Fruit fly (Drosophila melanogaster) whole organism, embryonic: ENCODE measurements around the gene Iru.

ENCODE experiments used
- Awh ChIP-seq: fragments of 200-800 bp; sonication (Bioruptor generic); IDR thresholded peaks from 2 replicates; pipeline ENCODE4, ENCODE4 v1.3.6; 2022; ENCODE audit warnings: missing biosample characterization, missing genetic modification characterization
- B-H1 ChIP-seq: fragments of 200-800 bp; sonication (Bioruptor generic); IDR thresholded peaks from 3 replicates; pipeline ENCODE4 v1.3.6; 2022; ENCODE audit warnings: missing biosample characterization, missing genetic modification characterization
- BEAF-32 ChIP-seq: fragments of 200-800 bp; sonication (Bioruptor generic); optimal IDR thresholded peaks from 3 replicates; lab custom pipeline; 2017; ENCODE audit warnings: missing biosample characterization, missing genetic modification characterization, mild to moderate bottlenecking, moderate library complexity, missing genetic modification reagents
- Bgb ChIP-seq: fragments of 200-800 bp; sonication (Bioruptor generic); IDR thresholded peaks from 2 replicates; pipeline ENCODE4 v1.3.6; 2022; ENCODE audit warnings: missing biosample characterization, missing genetic modification characterization; ENCODE audit not compliant: partially characterized antibody
- BtbVII ChIP-seq: fragments of 200-800 bp; sonication (Bioruptor generic); optimal IDR thresholded peaks from 3 replicates; lab custom pipeline; 2017; ENCODE audit warnings: missing biosample characterization, mild to moderate bottlenecking, missing genetic modification characterization
- C15 ChIP-seq: fragments of 200-800 bp; sonication (Bioruptor generic); IDR thresholded peaks from 3 replicates; pipeline ENCODE4 v1.3.6; 2022; ENCODE audit warnings: missing biosample characterization, missing genetic modification characterization
- CG11695 ChIP-seq: fragments of 200-800 bp; sonication (Bioruptor generic); IDR thresholded peaks from 3 replicates; pipeline ENCODE4 v1.3.6; 2022; ENCODE audit warnings: missing biosample characterization, missing genetic modification characterization
- CG13296 ChIP-seq: fragments of 200-800 bp; sonication (Bioruptor generic); optimal IDR thresholded peaks from 3 replicates; lab custom pipeline; 2018; ENCODE audit warnings: missing biosample characterization, mild to moderate bottlenecking, missing genetic modification characterization
- CG13894 ChIP-seq: fragments of 200-800 bp; sonication (Bioruptor generic); optimal IDR thresholded peaks from 3 replicates; lab custom pipeline; 2018; ENCODE audit warnings: missing biosample characterization, mild to moderate bottlenecking, missing genetic modification characterization, moderate library complexity
- CG14014 ChIP-seq: fragments of 200-800 bp; sonication (Bioruptor generic); IDR thresholded peaks from 2 replicates; pipeline ENCODE4 v1.3.6; 2022; ENCODE audit warnings: missing biosample characterization, missing genetic modification characterization
- CG14710 ChIP-seq: fragments of 200-800 bp; sonication (Bioruptor generic); optimal IDR thresholded peaks from 3 replicates; lab custom pipeline; 2019; ENCODE audit warnings: missing biosample characterization, mild to moderate bottlenecking, missing genetic modification characterization, moderate library complexity
- CG17359 ChIP-seq: fragments of 200-800 bp; sonication (Bioruptor generic); optimal IDR thresholded peaks from 3 replicates; lab custom pipeline; 2018; ENCODE audit warnings: missing biosample characterization, mild to moderate bottlenecking, missing genetic modification characterization, moderate library complexity
- CG30020 ChIP-seq: fragments of 200-800 bp; optimal IDR thresholded peaks from 2 replicates; lab custom pipeline; 2019; ENCODE audit warnings: missing biosample characterization, mild to moderate bottlenecking, missing genetic modification characterization, moderate library complexity
- CG33213 ChIP-seq: fragments of 200-800 bp; sonication (Bioruptor generic); optimal IDR thresholded peaks from 3 replicates; lab custom pipeline; 2016; ENCODE audit warnings: missing biosample characterization, missing genetic modification characterization
- CG42726 ChIP-seq: fragments of 200-800 bp; sonication (Bioruptor generic); IDR thresholded peaks from 2 replicates; pipeline ENCODE4 v1.3.6; 2022; ENCODE audit warnings: missing biosample characterization, missing genetic modification characterization; ENCODE audit not compliant: partially characterized antibody
- CG6813 ChIP-seq: fragments of 200-800 bp; sonication (Bioruptor generic); optimal IDR thresholded peaks from 2 replicates; lab custom pipeline; 2017; ENCODE audit warnings: missing biosample characterization, missing genetic modification characterization, mild to moderate bottlenecking, moderate library complexity, missing genetic modification reagents
- CG7745 ChIP-seq: fragments of 200-800 bp; sonication (Bioruptor generic); optimal IDR thresholded peaks from 2 replicates; lab custom pipeline; 2018; ENCODE audit warnings: missing biosample characterization, mild to moderate bottlenecking, missing genetic modification characterization, moderate library complexity
- CG7963 ChIP-seq: fragments of 200-800 bp; sonication (Bioruptor generic); IDR thresholded peaks from 3 replicates; pipeline ENCODE4 v1.3.6; 2022; ENCODE audit warnings: missing biosample characterization, missing genetic modification characterization; ENCODE audit not compliant: partially characterized antibody
- CG8924 ChIP-seq: fragments of 200-800 bp; optimal IDR thresholded peaks from 3 replicates; lab custom pipeline; 2019; ENCODE audit warnings: missing biosample characterization, mild to moderate bottlenecking, missing genetic modification characterization, moderate library complexity
- D19B ChIP-seq: fragments of 200-800 bp; sonication (Bioruptor generic); optimal IDR thresholded peaks from 2 replicates; lab custom pipeline; 2017; ENCODE audit warnings: missing biosample characterization, mild to moderate bottlenecking, missing genetic modification characterization
- Dad ChIP-seq: fragments of 200-800 bp; sonication (Bioruptor generic); optimal IDR thresholded peaks from 3 replicates; lab custom pipeline; 2016; ENCODE audit warnings: missing biosample characterization, missing genetic modification characterization
- Hey ChIP-seq: fragments of 200-800 bp; sonication (Bioruptor generic); optimal IDR thresholded peaks from 3 replicates; lab custom pipeline; 2018; ENCODE audit warnings: missing biosample characterization, mild to moderate bottlenecking, missing genetic modification characterization
- Kr ChIP-seq: fragments of 200-800 bp; sonication (Bioruptor generic); optimal IDR thresholded peaks from 2 replicates; lab custom pipeline; 2017; ENCODE audit warnings: missing biosample characterization, mild to moderate bottlenecking, missing genetic modification characterization
- Oli ChIP-seq: fragments of 200-800 bp; sonication (Bioruptor generic); optimal IDR thresholded peaks from 2 replicates; lab custom pipeline; 2018; ENCODE audit warnings: missing biosample characterization, mild to moderate bottlenecking, missing genetic modification characterization, moderate library complexity
- Ssrp ChIP-seq: fragments of 200-800 bp; sonication (Bioruptor generic); optimal IDR thresholded peaks from 2 replicates; lab custom pipeline; 2018; ENCODE audit warnings: missing biosample characterization, mild to moderate bottlenecking, missing genetic modification characterization, moderate library complexity
- TFAM ChIP-seq: fragments of 200-800 bp; sonication (Bioruptor generic); optimal IDR thresholded peaks from 2 replicates; lab custom pipeline; 2017; ENCODE audit warnings: missing biosample characterization, missing genetic modification characterization, inconsistent platforms
- Xbp1 ChIP-seq: fragments of 200-800 bp; sonication (Bioruptor generic); optimal IDR thresholded peaks from 3 replicates; lab custom pipeline; 2016; ENCODE audit warnings: missing biosample characterization, mild to moderate bottlenecking, missing genetic modification characterization
- ase ChIP-seq: fragments of 200-800 bp; sonication (Bioruptor generic); IDR thresholded peaks from 3 replicates; pipeline ENCODE4 v1.3.6; 2022; ENCODE audit warnings: missing biosample characterization, missing genetic modification characterization
- cato ChIP-seq: fragments of 200-800 bp; sonication (Bioruptor generic); optimal IDR thresholded peaks from 2 replicates; lab custom pipeline; 2016; ENCODE audit warnings: missing biosample characterization, missing genetic modification characterization, borderline replicate concordance
- dan ChIP-seq: fragments of 200-800 bp; sonication (Bioruptor generic); IDR thresholded peaks from 2 replicates; pipeline ENCODE4 v1.3.6; 2022; ENCODE audit warnings: missing biosample characterization, missing genetic modification characterization
- dpn ChIP-seq, 2 experiments: fragments of 200-800 bp; sonication (Bioruptor generic); optimal IDR thresholded peaks; 3 replicates each; lab custom pipeline; 2016; ENCODE audit warnings: missing biosample characterization in 2 of 2, missing genetic modification characterization in 2 of 2
- fd96Cb ChIP-seq: fragments of 200-800 bp; sonication (Bioruptor generic); optimal IDR thresholded peaks from 2 replicates; lab custom pipeline; 2018; ENCODE audit warnings: missing biosample characterization, mild to moderate bottlenecking, missing genetic modification characterization, moderate library complexity
- gcm2 ChIP-seq: fragments of 200-800 bp; sonication (Bioruptor generic); optimal IDR thresholded peaks from 2 replicates; lab custom pipeline; 2016; ENCODE audit warnings: missing biosample characterization, missing genetic modification characterization
- hb ChIP-seq: fragments of 200-800 bp; sonication (Bioruptor generic); IDR thresholded peaks from 3 replicates; pipeline ENCODE4 v1.3.6; 2022; ENCODE audit warnings: missing biosample characterization, missing genetic modification characterization; ENCODE audit not compliant: partially characterized antibody
- jigr1 ChIP-seq: fragments of 200-800 bp; sonication (Bioruptor generic); IDR thresholded peaks from 3 replicates; pipeline ENCODE4 v1.3.6; 2022; ENCODE audit warnings: missing biosample characterization, missing genetic modification characterization
- kay ChIP-seq: fragments of 200-800 bp; sonication (Bioruptor generic); optimal IDR thresholded peaks from 2 replicates; lab custom pipeline; 2016; ENCODE audit warnings: missing biosample characterization, missing genetic modification characterization
- lmd ChIP-seq: fragments of 200-800 bp; sonication (Bioruptor generic); IDR thresholded peaks from 2 replicates; pipeline ENCODE4 v1.3.6; 2022; ENCODE audit warnings: missing biosample characterization, missing genetic modification characterization
- mld ChIP-seq: fragments of 200-800 bp; sonication (Bioruptor generic); IDR thresholded peaks from 3 replicates; pipeline ENCODE4 v1.3.6; 2022; ENCODE audit warnings: missing biosample characterization, missing genetic modification characterization; ENCODE audit not compliant: partially characterized antibody
- pum ChIP-seq: fragments of 200-800 bp; sonication (Bioruptor generic); optimal IDR thresholded peaks from 2 replicates; lab custom pipeline; 2016; ENCODE audit warnings: missing biosample characterization, missing genetic modification characterization
- repo ChIP-seq: fragments of 200-800 bp; sonication (Bioruptor generic); optimal IDR thresholded peaks from 2 replicates; lab custom pipeline; 2016; ENCODE audit warnings: missing biosample characterization, missing genetic modification characterization
- row ChIP-seq: fragments of 200-800 bp; sonication (Bioruptor generic); IDR thresholded peaks from 3 replicates; pipeline ENCODE4 v1.3.6; 2022; ENCODE audit warnings: missing biosample characterization, missing genetic modification characterization
- sima ChIP-seq: fragments of 200-800 bp; sonication (Bioruptor generic); optimal IDR thresholded peaks from 2 replicates; lab custom pipeline; 2016; ENCODE audit warnings: missing biosample characterization, missing genetic modification characterization
- tll ChIP-seq, 2 experiments: fragments of 200-800 bp in 1 of 2; fragments of >200 bp in 1 of 2; sonication (Bioruptor generic) in 1 of 2; optimal IDR thresholded peaks; 2 replicates each; lab custom pipeline; 2017 to 2019; ENCODE audit warnings: missing biosample characterization in 2 of 2, missing genetic modification characterization in 2 of 2, mild to moderate bottlenecking in 1 of 2, moderate library complexity in 1 of 2
- tna ChIP-seq: fragments of 200-800 bp; sonication (Bioruptor generic); IDR thresholded peaks from 2 replicates; pipeline ENCODE4 v1.3.6; 2022; ENCODE audit warnings: missing biosample characterization, missing genetic modification characterization; ENCODE audit not compliant: partially characterized antibody
- usp ChIP-seq: fragments of >200 bp; optimal IDR thresholded peaks from 2 replicates; lab custom pipeline; 2017; ENCODE audit warnings: missing biosample characterization, missing genetic modification characterization
- wor ChIP-seq: fragments of 200-800 bp; sonication (Bioruptor generic); IDR thresholded peaks from 2 replicates; pipeline ENCODE4 v1.3.6; 2022; ENCODE audit warnings: missing biosample characterization, missing genetic modification characterization
- yki ChIP-seq: fragments of >200 bp; optimal IDR thresholded peaks from 3 replicates; lab custom pipeline; 2018
- zen ChIP-seq: fragments of 200-800 bp; sonication (Bioruptor generic); optimal IDR thresholded peaks from 3 replicates; lab custom pipeline; 2018; ENCODE audit warnings: missing biosample characterization, mild to moderate bottlenecking, missing genetic modification characterization, moderate library complexity
- zen2 ChIP-seq: fragments of 200-800 bp; sonication (Bioruptor generic); IDR thresholded peaks from 3 replicates; pipeline ENCODE4 v1.3.6; 2022; ENCODE audit warnings: missing biosample characterization, missing genetic modification characterization; ENCODE audit not compliant: partially characterized antibody

Gene Iru

DNA sequence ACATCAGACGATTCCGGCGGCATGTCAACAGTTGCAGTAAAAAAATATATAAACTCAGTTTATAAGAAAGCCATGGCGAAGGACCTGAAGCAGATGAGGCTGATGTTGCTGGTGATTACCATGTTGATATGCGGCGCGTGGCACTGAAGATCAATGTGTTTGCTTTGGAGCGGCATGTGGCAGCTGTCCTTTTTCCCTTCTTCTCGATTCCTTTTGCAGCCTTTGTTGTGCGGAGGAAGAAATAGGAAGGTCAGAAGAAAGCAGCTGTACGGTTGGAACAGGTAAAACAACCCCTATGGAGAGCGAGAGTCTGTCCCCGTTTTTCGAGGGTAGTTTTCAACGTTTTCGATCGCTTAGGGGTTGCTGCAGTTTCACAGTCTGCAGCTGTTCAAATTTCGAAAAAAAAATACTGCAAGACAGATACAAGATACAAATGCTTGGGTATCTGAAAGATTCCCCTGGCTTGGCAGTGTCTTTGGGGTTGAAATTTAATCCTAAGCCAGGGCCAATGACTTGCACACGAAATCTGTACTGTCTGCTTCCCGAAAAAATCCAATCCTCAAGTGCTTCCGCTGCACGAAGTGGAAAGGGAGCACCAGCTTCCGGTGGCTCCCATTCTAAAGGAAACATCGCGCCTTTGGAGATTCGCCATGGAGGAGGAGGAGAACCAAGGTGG is 18.7 kb downstream of the Iru start (continued):
- 0 out of 3 replicates have a peak, but pooled peaks have one; percentile 14 for TF ChIP-seq zen2
- no peak for TF ChIP-seq Awh (GFP tag; lab: Robert Waterston, UW)
- no peak for TF ChIP-seq Bgb (GFP tag; lab: Robert Waterston, UW)
- no peak for TF ChIP-seq dan (GFP tag; lab: Robert Waterston, UW)
- TF ChIP-seq gcm2, result no peak
- TF ChIP-seq usp (GFP tag; lab: Kevin White, UChicago), result no peak
- no peak for TF ChIP-seq CG6813 (GFP tag; lab: Kevin White, UChicago)
- no peak for TF ChIP-seq CG13296 (GFP tag; lab: Kevin White, UChicago)
- TF ChIP-seq kay (GFP tag; lab: Kevin White, UChicago), result no peak
- peak; percentile 43 for TF ChIP-seq Hey (tag; lab: Kevin White, UChicago)
- TF ChIP-seq BEAF-32, result no peak
- peak; percentile 55 for TF ChIP-seq Kr (GFP tag; lab: Kevin White, UChicago)
- peak; percentile 42 for TF ChIP-seq zen
- TF ChIP-seq repo (GFP tag; lab: Kevin White, UChicago), result no peak
- no peak for TF ChIP-seq fd96Cb (tag; lab: Kevin White, UChicago)
- TF ChIP-seq lmd (GFP tag; lab: Robert Waterston, UW), result no peak
- TF ChIP-seq Oli, result no peak
- no peak for TF ChIP-seq sima (GFP tag; lab: Kevin White, UChicago)
- TF ChIP-seq D19B (GFP tag; lab: Kevin White, UChicago), result no peak
- TF ChIP-seq CG7745, result no peak
- no peak for TF ChIP-seq CG42726 (GFP tag; lab: Robert Waterston, UW)
- TF ChIP-seq Dad, result no peak
- no peak for TF ChIP-seq TFAM (GFP tag; lab: Kevin White, UChicago)
- no peak for TF ChIP-seq BtbVII (GFP tag; lab: Kevin White, UChicago)
- no peak for TF ChIP-seq CG17359
- TF ChIP-seq jigr1 (GFP tag; lab: Robert Waterston, UW), result no peak
- TF ChIP-seq row, result no peak
- no peak for TF ChIP-seq CG11695 (GFP tag; lab: Robert Waterston, UW)
- no peak for TF ChIP-seq CG8924
- no peak for TF ChIP-seq dpn (GFP tag; optimal IDR thresholded peaks at IDR 0.05; lab: Kevin White, UChicago)
- no peak for TF ChIP-seq mld
- TF ChIP-seq cato, result no peak
- TF ChIP-seq B-H1, result no peak
- TF ChIP-seq pum (GFP tag; lab: Kevin White, UChicago), result no peak
- TF ChIP-seq hb, result no peak
- no peak for TF ChIP-seq C15 (GFP tag; lab: Robert Waterston, UW)
- no peak for TF ChIP-seq CG7963 (GFP tag; lab: Robert Waterston, UW)
- TF ChIP-seq CG30020 (tag; lab: Kevin White, UChicago), result no peak
- no peak for TF ChIP-seq Ssrp
- TF ChIP-seq CG33213 (GFP tag; lab: Kevin White, UChicago), result no peak
- no peak for TF ChIP-seq yki (lab: Kevin White, UChicago)
- TF ChIP-seq ase (GFP tag; lab: Robert Waterston, UW), result peak; percentile 26; the same call in 1 of the 3 replicates
- TF ChIP-seq tll (GFP tag; optimal IDR thresholded peaks at IDR 0.05; lab: Kevin White, UChicago), result peak in 1 of 2 experiments; percentile 38
- no peak for TF ChIP-seq wor (GFP tag; lab: Robert Waterston, UW)
- no peak for TF ChIP-seq CG13894 (tag; lab: Kevin White, UChicago)
- TF ChIP-seq CG14710 (tag; lab: Kevin White, UChicago), result no peak
- TF ChIP-seq tna (GFP tag; lab: Robert Waterston, UW), result no peak
- TF ChIP-seq Xbp1 (GFP tag; lab: Kevin White, UChicago), result no peak
- TF ChIP-seq CG14014 (GFP tag; lab: Robert Waterston, UW), result no peak
